Fruit fly (Drosophila melanogaster): Measurements from ENCODE around the gene Psa.
A peak's percentile ranks its signal among the peaks of the same experiment; 100 is the strongest.

DNA sequence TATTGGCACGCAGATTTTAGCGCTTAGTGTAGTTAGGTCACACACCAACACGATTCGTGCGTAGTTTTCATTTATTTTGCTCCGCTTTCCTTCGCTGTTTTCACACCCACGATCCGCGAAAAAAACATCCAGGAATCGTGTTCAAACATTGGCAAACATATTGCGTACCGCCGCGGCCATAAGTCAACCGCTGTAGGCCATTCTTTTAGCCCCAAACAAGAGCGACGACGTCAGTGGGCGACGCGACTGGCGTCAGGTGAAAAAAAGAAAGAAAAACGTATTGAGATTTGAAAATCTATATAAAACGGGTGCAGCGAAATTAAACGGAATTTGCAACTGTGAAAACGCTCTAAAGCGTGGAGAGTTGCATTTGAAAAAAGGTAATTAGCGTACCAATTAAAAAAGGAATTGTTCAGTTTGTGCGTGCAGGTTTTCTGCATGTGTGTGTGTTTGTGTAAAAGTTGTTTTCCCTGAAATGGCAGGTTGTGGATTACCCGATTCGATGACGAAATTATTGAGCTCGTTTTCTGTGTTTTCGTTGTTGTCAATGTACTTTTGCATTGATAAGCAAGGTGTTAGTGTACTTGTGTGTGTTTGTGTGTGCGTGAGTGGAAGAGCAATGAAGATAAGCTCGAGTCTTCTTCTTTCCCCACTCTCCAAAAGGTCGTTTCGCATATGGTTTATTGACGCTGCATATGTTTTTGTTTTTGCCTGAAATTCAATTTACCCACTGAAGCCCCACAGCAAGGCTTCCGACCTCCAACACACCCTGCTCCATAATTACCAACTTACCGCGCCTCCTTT lies 66.7 kb downstream of the Psa start, which contains the start of gene Tmep:
- TF ChIP-seq Mnt (GFP tag; optimal IDR thresholded peaks at IDR 0.05), result peak; percentile 5
- no peak for TF ChIP-seq CG14711 (tag; optimal IDR thresholded peaks at IDR 0.05)
- TF ChIP-seq CG5204 (GFP tag; optimal IDR thresholded peaks at IDR 0.05), result no peak

Data from whole organism, adult.